Fruit fly (Drosophila melanogaster) whole organism, embryonic: ENCODE measurements around the gene CG14232.

ENCODE experiments used
- Adf1 ChIP-seq: fragments of 200-800 bp; sonication (Bioruptor generic); IDR thresholded peaks from 2 replicates; pipeline ENCODE4 v1.3.6; 2022; ENCODE audit warnings: missing biosample characterization, missing genetic modification characterization
- Aef1 ChIP-seq: fragments of 200-800 bp; sonication (Bioruptor generic); IDR thresholded peaks from 3 replicates; pipeline ENCODE4 v1.3.6; 2022; ENCODE audit warnings: missing biosample characterization, missing genetic modification characterization
- BEAF-32 ChIP-seq: fragments of 200-800 bp; sonication (Bioruptor generic); optimal IDR thresholded peaks from 3 replicates; lab custom pipeline; 2017; ENCODE audit warnings: missing biosample characterization, missing genetic modification characterization, mild to moderate bottlenecking, moderate library complexity, missing genetic modification reagents
- CG10431 ChIP-seq: fragments of 200-800 bp; sonication (Bioruptor generic); optimal IDR thresholded peaks from 3 replicates; lab custom pipeline; 2018; ENCODE audit warnings: missing biosample characterization, mild to moderate bottlenecking, missing genetic modification characterization
- CG10543 ChIP-seq: fragments of 200-800 bp; sonication (Bioruptor generic); optimal IDR thresholded peaks from 3 replicates; lab custom pipeline; 2017; ENCODE audit warnings: missing biosample characterization, mild to moderate bottlenecking, missing genetic modification characterization, moderate library complexity
- CG11085 ChIP-seq: fragments of 200-800 bp; sonication (Bioruptor generic); IDR thresholded peaks from 2 replicates; pipeline ENCODE4 v1.3.6; 2022; ENCODE audit warnings: missing biosample characterization, missing genetic modification characterization
- CG12104 ChIP-seq: fragments of 200-800 bp; sonication (Bioruptor generic); optimal IDR thresholded peaks from 3 replicates; lab custom pipeline; 2016; ENCODE audit warnings: missing biosample characterization, missing genetic modification characterization
- CG12155 ChIP-seq: fragments of 200-800 bp; sonication (Bioruptor generic); optimal IDR thresholded peaks from 3 replicates; lab custom pipeline; 2016; ENCODE audit warnings: missing biosample characterization, missing genetic modification characterization
- CG31388 ChIP-seq: fragments of 200-800 bp; sonication (Bioruptor generic); optimal IDR thresholded peaks from 2 replicates; lab custom pipeline; 2016; ENCODE audit warnings: missing biosample characterization, missing genetic modification characterization
- CG32532 ChIP-seq: fragments of 200-800 bp; sonication (Bioruptor generic); IDR thresholded peaks from 2 replicates; pipeline ENCODE4 v1.3.6; 2022; ENCODE audit warnings: missing biosample characterization, missing genetic modification characterization
- CG32772 ChIP-seq: fragments of 200-800 bp; sonication (Bioruptor generic); IDR thresholded peaks from 2 replicates; pipeline ENCODE4 v1.3.6; 2022; ENCODE audit warnings: missing biosample characterization, missing genetic modification characterization
- CG3281 ChIP-seq: fragments of 200-800 bp; sonication (Bioruptor generic); optimal IDR thresholded peaks from 3 replicates; lab custom pipeline; 2017; ENCODE audit warnings: missing biosample characterization, mild to moderate bottlenecking, missing genetic modification characterization
- CG3847 ChIP-seq: fragments of 200-800 bp; sonication (Bioruptor generic); IDR thresholded peaks from 2 replicates; pipeline ENCODE4 v1.3.6; 2022; ENCODE audit warnings: missing biosample characterization, missing genetic modification characterization
- CG4360 ChIP-seq: fragments of 200-800 bp; sonication (Bioruptor generic); IDR thresholded peaks from 2 replicates; pipeline ENCODE4 v1.3.6; 2022; ENCODE audit warnings: missing biosample characterization, missing genetic modification characterization
- CG43689 ChIP-seq: fragments of 200-800 bp; sonication (Bioruptor generic); IDR thresholded peaks from 2 replicates; pipeline ENCODE4 v1.3.6; 2022; ENCODE audit warnings: missing biosample characterization, missing genetic modification characterization
- CG7928 ChIP-seq: fragments of 200-800 bp; sonication (Bioruptor generic); optimal IDR thresholded peaks from 2 replicates; lab custom pipeline; 2017; ENCODE audit warnings: missing biosample characterization, mild to moderate bottlenecking, missing genetic modification characterization
- CG8089 ChIP-seq: fragments of 200-800 bp; sonication (Bioruptor generic); optimal IDR thresholded peaks from 3 replicates; lab custom pipeline; 2016; ENCODE audit warnings: missing biosample characterization, missing genetic modification characterization
- CG8359 ChIP-seq: fragments of 200-800 bp; sonication (Bioruptor generic); optimal IDR thresholded peaks from 2 replicates; lab custom pipeline; 2017; ENCODE audit warnings: missing biosample characterization, mild to moderate bottlenecking, missing genetic modification characterization, borderline replicate concordance
- CG8924 ChIP-seq: fragments of 200-800 bp; optimal IDR thresholded peaks from 3 replicates; lab custom pipeline; 2019; ENCODE audit warnings: missing biosample characterization, mild to moderate bottlenecking, missing genetic modification characterization, moderate library complexity
- CG9215 ChIP-seq: fragments of 200-800 bp; sonication (Bioruptor generic); IDR thresholded peaks from 2 replicates; pipeline ENCODE4 v1.3.6; 2022; ENCODE audit warnings: missing biosample characterization, missing genetic modification characterization
- CG9437 ChIP-seq: fragments of 200-800 bp; sonication (Bioruptor generic); optimal IDR thresholded peaks from 2 replicates; lab custom pipeline; 2018; ENCODE audit warnings: missing biosample characterization, mild to moderate bottlenecking, missing genetic modification characterization
- D19A ChIP-seq: fragments of 200-800 bp; optimal IDR thresholded peaks from 3 replicates; lab custom pipeline; 2019; ENCODE audit warnings: missing biosample characterization, mild to moderate bottlenecking, missing genetic modification characterization, moderate library complexity
- Dll ChIP-seq: fragments of 200-800 bp; sonication (Bioruptor generic); IDR thresholded peaks from 4 replicates; pipeline ENCODE4 v1.3.6; 2022; ENCODE audit warnings: missing biosample characterization, missing genetic modification characterization; ENCODE audit not compliant: partially characterized antibody
- E2f1 ChIP-seq: fragments of 200-800 bp; sonication (Bioruptor generic); IDR thresholded peaks from 2 replicates; pipeline ENCODE4 v1.3.6; 2022; ENCODE audit warnings: missing biosample characterization, missing genetic modification characterization
- HLH3B ChIP-seq: fragments of 200-800 bp; sonication (Bioruptor generic); IDR thresholded peaks from 2 replicates; pipeline ENCODE4 v1.3.6; 2022; ENCODE audit warnings: missing biosample characterization, missing genetic modification characterization
- Hand ChIP-seq: fragments of 200-800 bp; sonication (Bioruptor generic); optimal IDR thresholded peaks from 2 replicates; lab custom pipeline; 2017; ENCODE audit warnings: mild to moderate bottlenecking, missing biosample characterization, missing genetic modification reagents, missing genetic modification characterization
- Lpt ChIP-seq: fragments of >200 bp; optimal IDR thresholded peaks from 2 replicates; lab custom pipeline; 2018; ENCODE audit warnings: missing biosample characterization, missing genetic modification characterization
- MBD-R2 ChIP-seq: fragments of 200-800 bp; sonication (Bioruptor generic); IDR thresholded peaks from 2 replicates; pipeline ENCODE4 v1.3.6; 2022; ENCODE audit warnings: missing biosample characterization, missing genetic modification characterization
- Max ChIP-seq: fragments of 200-800 bp; sonication (Bioruptor generic); optimal IDR thresholded peaks from 2 replicates; lab custom pipeline; 2016; ENCODE audit warnings: missing biosample characterization, mild to moderate bottlenecking, missing genetic modification characterization
- Meics ChIP-seq: fragments of 200-800 bp; sonication (Bioruptor generic); optimal IDR thresholded peaks from 2 replicates; lab custom pipeline; 2017; ENCODE audit warnings: missing biosample characterization, mild to moderate bottlenecking, missing genetic modification characterization
- al ChIP-seq: fragments of 200-800 bp; sonication (Bioruptor generic); IDR thresholded peaks from 2 replicates; pipeline ENCODE4 v1.3.6; 2022; ENCODE audit warnings: missing biosample characterization, missing genetic modification characterization
- ase ChIP-seq: fragments of 200-800 bp; sonication (Bioruptor generic); IDR thresholded peaks from 3 replicates; pipeline ENCODE4 v1.3.6; 2022; ENCODE audit warnings: missing biosample characterization, missing genetic modification characterization
- bowl ChIP-seq: fragments of 200-800 bp; sonication (Bioruptor generic); IDR thresholded peaks from 2 replicates; pipeline ENCODE4 v1.3.6; 2022; ENCODE audit warnings: missing biosample characterization, missing genetic modification characterization
- dpn ChIP-seq, 2 experiments: fragments of 200-800 bp; sonication (Bioruptor generic); optimal IDR thresholded peaks; 3 replicates each; lab custom pipeline; 2016; ENCODE audit warnings: missing biosample characterization in 2 of 2, missing genetic modification characterization in 2 of 2
- ems ChIP-seq: fragments of 200-800 bp; sonication (Bioruptor generic); optimal IDR thresholded peaks from 3 replicates; lab custom pipeline; 2016; ENCODE audit warnings: missing biosample characterization, missing genetic modification characterization
- eve ChIP-seq, 2 experiments: fragments of >200 bp; optimal IDR thresholded peaks; 2 replicates each; lab custom pipeline; 2017; ENCODE audit warnings: missing biosample characterization in 2 of 2, missing genetic modification characterization in 2 of 2
- fd96Cb ChIP-seq: fragments of 200-800 bp; sonication (Bioruptor generic); optimal IDR thresholded peaks from 2 replicates; lab custom pipeline; 2018; ENCODE audit warnings: missing biosample characterization, mild to moderate bottlenecking, missing genetic modification characterization, moderate library complexity
- ftz-f1 ChIP-seq: fragments of 200-800 bp; sonication (Bioruptor generic); optimal IDR thresholded peaks from 2 replicates; lab custom pipeline; 2016; ENCODE audit warnings: missing biosample characterization, missing genetic modification characterization
- grn ChIP-seq: fragments of 200-800 bp; sonication (Bioruptor generic); optimal IDR thresholded peaks from 3 replicates; lab custom pipeline; 2017; ENCODE audit warnings: missing biosample characterization, missing genetic modification characterization
- pnt ChIP-seq: fragments of 200-800 bp; sonication (Bioruptor generic); optimal IDR thresholded peaks from 3 replicates; lab custom pipeline; 2016; ENCODE audit warnings: missing biosample characterization, missing genetic modification characterization
- ranshi ChIP-seq: fragments of 200-800 bp; sonication (Bioruptor generic); IDR thresholded peaks from 2 replicates; pipeline ENCODE4 v1.3.6; 2022; ENCODE audit warnings: missing biosample characterization, missing genetic modification characterization
- row ChIP-seq: fragments of 200-800 bp; sonication (Bioruptor generic); IDR thresholded peaks from 3 replicates; pipeline ENCODE4 v1.3.6; 2022; ENCODE audit warnings: missing biosample characterization, missing genetic modification characterization
- salm ChIP-seq: fragments of 200-800 bp; sonication (Bioruptor generic); optimal IDR thresholded peaks from 2 replicates; lab custom pipeline; 2018; ENCODE audit warnings: missing biosample characterization, mild to moderate bottlenecking, missing genetic modification characterization
- schlank ChIP-seq: fragments of 200-800 bp; sonication (Bioruptor generic); optimal IDR thresholded peaks from 2 replicates; lab custom pipeline; 2018; ENCODE audit warnings: missing biosample characterization, mild to moderate bottlenecking, missing genetic modification characterization
- sens ChIP-seq: fragments of 200-800 bp; sonication (Bioruptor generic); peaks from one replicate; lab custom pipeline; 2016; ENCODE audit warnings: missing biosample characterization, missing genetic modification characterization
- so ChIP-seq: fragments of 200-800 bp; sonication (Bioruptor generic); IDR thresholded peaks from 3 replicates; pipeline ENCODE4 v1.3.6; 2022; ENCODE audit warnings: missing biosample characterization, missing genetic modification characterization
- stwl ChIP-seq: fragments of 200-800 bp; sonication (Bioruptor generic); optimal IDR thresholded peaks from 3 replicates; lab custom pipeline; 2018; ENCODE audit warnings: missing biosample characterization, mild to moderate bottlenecking, missing genetic modification characterization, moderate library complexity
- sug ChIP-seq: fragments of 200-800 bp; optimal IDR thresholded peaks from 2 replicates; lab custom pipeline; 2019; ENCODE audit warnings: missing biosample characterization, mild to moderate bottlenecking, missing genetic modification characterization, moderate library complexity
- tin ChIP-seq: fragments of 200-800 bp; sonication (Bioruptor generic); optimal IDR thresholded peaks from 3 replicates; lab custom pipeline; 2016; ENCODE audit warnings: missing biosample characterization, missing genetic modification characterization
- unc-4 ChIP-seq: fragments of 200-800 bp; sonication (Bioruptor generic); IDR thresholded peaks from 2 replicates; pipeline ENCODE4 v1.3.6; 2022; ENCODE audit warnings: missing biosample characterization, missing genetic modification characterization; ENCODE audit not compliant: partially characterized antibody
- vnd ChIP-seq: fragments of 200-800 bp; sonication (Bioruptor generic); IDR thresholded peaks from 3 replicates; pipeline ENCODE4 v1.3.6; 2022; ENCODE audit warnings: missing biosample characterization, missing genetic modification characterization; ENCODE audit not compliant: partially characterized antibody

The CG14232 gene

dm6 chrX:19750626-19751149 lies 46.6 kb upstream of the CG14232 start, which contains the start of gene Abcd3 (continued):
- TF ChIP-seq E2f1 (GFP tag; lab: Robert Waterston, UW) (no peak), CG10431 (GFP tag; lab: Kevin White, UChicago) (no peak), Max (GFP tag; lab: Kevin White, UChicago) (no peak), CG31388 (no peak), fd96Cb (tag; lab: Kevin White, UChicago) (no peak), CG7928 (peak; percentile 23), HLH3B (GFP tag; lab: Robert Waterston, UW) (no peak; the same call in 1 of the 2 replicates), ftz-f1 (GFP tag; lab: Kevin White, UChicago) (peak; percentile 70), Hand (GFP tag; lab: Kevin White, UChicago) (peak; percentile 34), CG9437 (GFP tag; lab: Kevin White, UChicago) (no peak), CG8359 (GFP tag; lab: Kevin White, UChicago) (peak; percentile 18), salm (tag; lab: Kevin White, UChicago) (peak; percentile 11), CG10543 (peak; percentile 72), CG9215 (no peak), tin (GFP tag; lab: Kevin White, UChicago) (no peak), D19A (tag; lab: Kevin White, UChicago) (peak; percentile 6), CG8089 (GFP tag; lab: Kevin White, UChicago) (peak; percentile 31), sug (peak; percentile 59), row (GFP tag; lab: Robert Waterston, UW) (peak; percentile 73; the same call in 2 of the 3 replicates), CG11085 (GFP tag; lab: Robert Waterston, UW) (no peak), al (no peak), Lpt (GFP tag; lab: Kevin White, UChicago) (no peak), CG32532 (GFP tag; lab: Robert Waterston, UW) (peak; percentile 54), sens (GFP tag; lab: Kevin White, UChicago) (peak; percentile 88), dpn (GFP tag; optimal IDR thresholded peaks at IDR 0.05; lab: Kevin White, UChicago) (peak in 1 of 2 experiments; percentile 44), stwl (tag; lab: Kevin White, UChicago) (peak; percentile 20), ems (GFP tag; lab: Kevin White, UChicago) (peak; percentile 31), CG8924 (tag; lab: Kevin White, UChicago) (peak; percentile 69), Dll (GFP tag; lab: Robert Waterston, UW) (peak; percentile 76), CG43689 (GFP tag; lab: Robert Waterston, UW) (no peak), bowl (GFP tag; lab: Robert Waterston, UW) (0 out of 2 replicates have a peak, but pooled peaks have one; percentile 21), so (GFP tag; lab: Robert Waterston, UW) (peak; percentile 74; the same call in 2 of the 3 replicates), ranshi (GFP tag; lab: Robert Waterston, UW) (no peak), eve (GFP tag; optimal IDR thresholded peaks at IDR 0.05; lab: Kevin White, UChicago) (no peak), CG12104 (no peak), Aef1 (GFP tag; lab: Robert Waterston, UW) (no peak), grn (no peak), MBD-R2 (GFP tag; lab: Robert Waterston, UW) (peak; percentile 50), CG4360 (GFP tag; lab: Robert Waterston, UW) (no peak), unc-4 (GFP tag; lab: Robert Waterston, UW) (peak; percentile 71), Meics (GFP tag; lab: Kevin White, UChicago) (peak; percentile 29), vnd (peak; percentile 14; the same call in 2 of the 3 replicates), ase (GFP tag; lab: Robert Waterston, UW) (no peak), pnt (GFP tag; lab: Kevin White, UChicago) (no peak), CG3847 (peak; percentile 33; the same call in 1 of the 2 replicates), CG32772 (GFP tag; lab: Robert Waterston, UW) (no peak), Adf1 (GFP tag; lab: Robert Waterston, UW) (peak; percentile 60; the same call in 1 of the 2 replicates), schlank (peak; percentile 50), CG3281 (GFP tag; lab: Kevin White, UChicago) (peak; percentile 100), CG12155 (GFP tag; lab: Kevin White, UChicago) (peak; percentile 8), BEAF-32 (GFP tag; lab: Kevin White, UChicago) (peak; percentile 58)
